Fruit fly (Drosophila melanogaster): ENCODE measurements around the gene CatB.

CatB gene

dm6 chr2L:8685668-8686306 lies 19.6 kb upstream of the CatB start, which contains the start of the genes PrBP and Trs23:
PrBP (minus strand) TSS chr2L:8685955.
Trs23 (plus strand) TSS chr2L:8686231.
- TF ChIP-seq fd59A (GFP tag; optimal IDR thresholded peaks at IDR 0.05): no peak
- TF ChIP-seq svp (GFP tag): peak; percentile 19
- peak; percentile 6 for TF ChIP-seq esn (GFP tag; optimal IDR thresholded peaks at IDR 0.05)

DNA sequence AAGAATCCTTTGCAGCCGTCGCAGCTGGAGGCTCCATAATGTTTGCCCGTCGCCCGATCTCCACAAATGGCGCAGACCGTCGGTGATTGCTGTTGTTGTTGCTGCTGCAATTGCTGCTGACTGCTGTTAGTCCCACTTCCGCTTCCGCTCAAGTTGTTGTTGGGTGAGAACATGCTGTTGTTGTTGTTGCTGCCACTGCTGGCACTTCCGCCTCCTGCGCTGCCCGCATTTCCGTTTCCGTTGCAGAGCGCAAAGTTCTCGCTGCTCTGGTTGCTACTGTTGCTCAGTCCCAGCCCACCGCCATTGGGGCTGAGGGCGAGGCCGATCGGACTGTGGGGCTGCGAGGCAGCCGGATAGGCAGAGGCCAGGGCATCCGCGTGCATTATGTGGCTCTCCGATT lies 15.5 kb upstream of the CatB start:
- peak; percentile 72 for TF ChIP-seq Eip78C (GFP tag)
- no peak for TF ChIP-seq Sox102F (GFP tag; optimal IDR thresholded peaks at IDR 0.05)
- TF ChIP-seq spab (GFP tag; optimal IDR thresholded peaks at IDR 0.05): no peak
- no peak for TF ChIP-seq fd85E (GFP tag; optimal IDR thresholded peaks at IDR 0.05)
- 0 out of 3 replicates have a peak, but pooled peaks have one; percentile 7 for TF ChIP-seq CG6163 (GFP tag; IDR thresholded peaks at IDR 0.05)

DNA sequence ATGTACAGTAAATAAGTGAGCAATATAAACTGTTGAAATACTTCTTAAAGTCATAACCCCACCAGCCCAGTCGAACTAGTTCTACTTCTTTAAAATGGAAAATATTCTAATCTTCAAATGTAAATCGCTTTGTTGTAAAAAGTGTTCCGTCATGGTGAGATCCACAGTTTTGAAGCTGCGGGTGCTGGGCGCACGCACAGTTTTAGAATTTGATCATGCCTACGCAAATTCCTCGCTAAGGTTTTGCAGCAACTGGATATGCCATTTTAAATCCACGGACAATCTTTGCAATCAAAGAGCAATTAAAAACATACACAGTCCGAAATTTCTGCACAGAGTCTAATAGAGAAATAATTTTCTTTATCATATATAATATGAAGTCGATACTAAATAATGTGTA lies 15.0 kb upstream of the CatB start:
- no peak for TF ChIP-seq CG8632 (GFP tag; optimal IDR thresholded peaks at IDR 0.05)
- peak; percentile 7; the same call in 2 of the 3 replicates for TF ChIP-seq eg (GFP tag; IDR thresholded peaks at IDR 0.05)
- peak; percentile 80 for TF ChIP-seq Eip78C (GFP tag)
- TF ChIP-seq pdm3 (GFP tag; optimal IDR thresholded peaks at IDR 0.05): no peak

DNA sequence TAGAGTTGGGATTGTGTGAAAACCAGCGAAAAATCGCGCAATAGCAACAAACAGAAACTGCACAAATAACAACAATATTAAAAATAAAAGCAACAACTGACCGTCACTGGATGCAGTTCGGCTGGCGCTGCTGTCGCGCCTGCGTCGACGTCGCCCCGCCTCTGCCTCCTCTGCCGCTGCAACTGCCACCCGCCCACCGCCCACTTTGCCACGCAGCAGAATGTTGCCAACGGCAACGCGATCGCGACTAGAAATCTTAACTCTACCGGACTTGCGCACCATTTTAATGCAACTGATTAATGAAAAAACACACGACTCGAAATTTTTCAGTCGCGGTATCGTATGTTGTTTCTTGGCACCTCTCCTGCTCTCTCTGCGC lies 14.5 kb upstream of the CatB start:
- no peak for TF ChIP-seq net (GFP tag; optimal IDR thresholded peaks at IDR 0.05)
- TF ChIP-seq CG1621 (tag; optimal IDR thresholded peaks at IDR 0.05): no peak
- no peak for TF ChIP-seq fkh (GFP tag; optimal IDR thresholded peaks at IDR 0.05)
- no peak for TF ChIP-seq pdm3 (GFP tag; optimal IDR thresholded peaks at IDR 0.05)
- no peak for TF ChIP-seq CG3032 (tag; optimal IDR thresholded peaks at IDR 0.05)
- TF ChIP-seq OdsH (GFP tag; optimal IDR thresholded peaks at IDR 0.05): no peak
- no peak for TF ChIP-seq Hr39 (GFP tag; optimal IDR thresholded peaks at IDR 0.05)
- TF ChIP-seq CG6854 (GFP tag; optimal IDR thresholded peaks at IDR 0.05): no peak
- no peak for TF ChIP-seq dsx (GFP tag; optimal IDR thresholded peaks at IDR 0.05; ENCODE audit: poor library complexity, severe bottlenecking)

DNA sequence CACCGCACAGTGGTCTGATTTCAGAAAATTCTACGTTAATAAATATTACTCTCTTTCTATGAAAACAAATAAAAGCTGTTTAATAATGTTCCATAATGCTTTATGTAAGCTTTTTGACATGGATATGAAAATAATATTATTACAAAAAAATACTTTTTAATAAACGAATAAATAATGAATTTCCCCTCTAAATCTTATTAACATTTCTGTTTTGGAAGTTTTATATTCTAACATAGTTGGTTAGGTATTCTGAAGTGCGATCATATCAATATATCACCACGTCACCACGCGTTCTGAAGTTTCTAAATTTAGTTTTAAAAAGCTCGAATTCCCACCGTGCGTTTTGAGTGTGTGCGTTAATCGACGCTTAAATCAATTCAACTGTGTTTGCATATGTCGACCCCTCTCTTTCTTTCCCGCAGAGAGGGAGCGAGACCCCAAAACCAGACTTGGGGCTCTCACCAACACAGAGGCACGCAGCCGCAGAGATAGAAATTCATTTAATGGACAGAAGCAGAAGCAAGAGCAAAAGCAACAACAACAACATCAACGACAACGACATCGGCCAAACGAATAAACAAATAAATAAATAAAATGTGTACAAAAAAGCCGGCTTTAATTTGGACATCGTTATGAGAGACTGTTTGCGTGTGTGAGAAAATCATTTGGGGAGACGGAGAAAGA lies 13.9 kb upstream of the CatB start:
- TF ChIP-seq topi (GFP tag; optimal IDR thresholded peaks at IDR 0.05) (peak; percentile 90), CG8119 (GFP tag; IDR thresholded peaks at IDR 0.05) (peak; percentile 87), vri (GFP tag; optimal IDR thresholded peaks at IDR 0.05) (peak; percentile 61), eg (GFP tag; IDR thresholded peaks at IDR 0.05) (peak; percentile 72; the same call in 2 of the 3 replicates), dsx (GFP tag; optimal IDR thresholded peaks at IDR 0.05; ENCODE audit: poor library complexity, severe bottlenecking) (peak; percentile 84), net (GFP tag; optimal IDR thresholded peaks at IDR 0.05) (peak; percentile 92), Hr39 (GFP tag; optimal IDR thresholded peaks at IDR 0.05) (peak; percentile 74), CG11294 (GFP tag; IDR thresholded peaks at IDR 0.05) (0 out of 2 replicates have a peak, but pooled peaks have one; percentile 66), CG6792 (GFP tag; optimal IDR thresholded peaks at IDR 0.05) (peak; percentile 90), CG10631 (GFP tag; optimal IDR thresholded peaks at IDR 0.05) (peak; percentile 91), Met (GFP tag; optimal IDR thresholded peaks at IDR 0.05) (peak; percentile 89), Hr4 (GFP tag; optimal IDR thresholded peaks at IDR 0.05) (peak; percentile 87), svp (GFP tag) (peak; percentile 98), CG9139 (GFP tag; optimal IDR thresholded peaks at IDR 0.05) (peak; percentile 69), CG4318 (GFP tag; optimal IDR thresholded peaks at IDR 0.05) (peak; percentile 92), dac (GFP tag; optimal IDR thresholded peaks at IDR 0.05) (peak; percentile 61), lz (GFP tag; optimal IDR thresholded peaks at IDR 0.05) (peak; percentile 89), CG8632 (GFP tag; optimal IDR thresholded peaks at IDR 0.05) (peak; percentile 94), CG32006 (GFP tag; optimal IDR thresholded peaks at IDR 0.05) (peak; percentile 96), Eip78C (GFP tag) (peak; percentile 99), CG11902 (GFP tag; optimal IDR thresholded peaks at IDR 0.05) (peak; percentile 81), Lpt (GFP tag; optimal IDR thresholded peaks at IDR 0.05) (peak; percentile 81), CG31627 (GFP tag; optimal IDR thresholded peaks at IDR 0.05) (peak; percentile 73), Ets96B (tag; optimal IDR thresholded peaks at IDR 0.05) (peak; percentile 90), CG10669 (GFP tag; optimal IDR thresholded peaks at IDR 0.05) (peak; percentile 88), OdsH (GFP tag; optimal IDR thresholded peaks at IDR 0.05) (peak; percentile 92), ss (GFP tag; optimal IDR thresholded peaks at IDR 0.05) (peak; percentile 90 to 94), spab (GFP tag; optimal IDR thresholded peaks at IDR 0.05) (peak; percentile 90), CG34406 (GFP tag; optimal IDR thresholded peaks at IDR 0.05) (peak; percentile 95), CG6854 (GFP tag; optimal IDR thresholded peaks at IDR 0.05) (peak; percentile 80), CG16779 (tag; optimal IDR thresholded peaks at IDR 0.05) (peak; percentile 89)

Measured in whole organism, prepupa.